Worm (Caenorhabditis elegans): Measurements from ENCODE around the gene str-37.
A peak's percentile ranks its signal among the peaks of the same experiment; 100 is the strongest.

str-37 gene

ce11 chrV:13369663-13370062 is 42.1 kb downstream of the str-37 start (continued):
- TF ChIP-seq tra-1 (GFP tag; IDR thresholded peaks at IDR 0.05) (peak; percentile 48; the same call in 1 of the 2 replicates), dmd-6 (GFP tag; IDR thresholded peaks at IDR 0.05) (peak; percentile 77), ceh-82 (tag; optimal IDR thresholded peaks at IDR 0.05) (no peak), F26F4.8 (GFP tag; conservative IDR thresholded peaks at IDR 0.05) (no peak), daf-12 (tag; optimal IDR thresholded peaks at IDR 0.05) (no peak), nhr-48 (tag; optimal IDR thresholded peaks at IDR 0.05) (no peak), Y105C5A.15 (GFP tag; IDR thresholded peaks at IDR 0.05) (no peak), aha-1 (tag) (no peak), ctbp-1 (GFP tag; IDR thresholded peaks at IDR 0.05) (no peak), daf-19 (GFP tag; conservative IDR thresholded peaks at IDR 0.05) (no peak), ceh-62 (tag; optimal IDR thresholded peaks at IDR 0.05) (no peak), lin-15B (tag; optimal IDR thresholded peaks at IDR 0.05) (no peak), aly-2 (tag; optimal IDR thresholded peaks at IDR 0.05) (no peak), D1046.2 (GFP tag; IDR thresholded peaks at IDR 0.05) (no peak), cey-2 (tag; optimal IDR thresholded peaks at IDR 0.05; ENCODE audit: borderline replicate concordance, insufficient read depth) (no peak), ztf-7 (tag; optimal IDR thresholded peaks at IDR 0.05) (no peak), dve-1 (tag; optimal IDR thresholded peaks at IDR 0.05; ENCODE audit: insufficient read depth) (peak; percentile 41), vab-7 (GFP tag; IDR thresholded peaks at IDR 0.05) (no peak), nhr-42 (GFP tag; IDR thresholded peaks at IDR 0.05) (no peak), R02D3.7 (tag; optimal IDR thresholded peaks at IDR 0.05) (no peak), fkh-10 (GFP tag; optimal IDR thresholded peaks at IDR 0.05) (no peak), rbr-2 (tag; optimal IDR thresholded peaks at IDR 0.05) (no peak), hlh-11 (tag; optimal IDR thresholded peaks at IDR 0.05) (no peak), hif-1 (tag; optimal IDR thresholded peaks at IDR 0.05) (no peak), F10B5.3 (tag; optimal IDR thresholded peaks at IDR 0.05) (no peak), nhr-28 (tag; optimal IDR thresholded peaks at IDR 0.05) (peak; percentile 55), mxl-2 (GFP tag; conservative IDR thresholded peaks at IDR 0.05) (0 out of 2 replicates have a peak, but pooled peaks have one; percentile 11), ceh-20 (GFP tag; IDR thresholded peaks at IDR 0.05) (no peak), ama-1 (optimal IDR thresholded peaks at IDR 0.05) (no peak), nhr-102 (tag; optimal IDR thresholded peaks at IDR 0.05) (no peak), F49E8.2 (tag; optimal IDR thresholded peaks at IDR 0.05; ENCODE audit: borderline replicate concordance) (no peak), F37D6.2 (tag; optimal IDR thresholded peaks at IDR 0.05) (no peak), unc-62 (GFP tag; optimal IDR thresholded peaks at IDR 0.05 in 1 of 2) (peak in 1 of 2 experiments; percentile 6), unc-62 (tag; optimal IDR thresholded peaks at IDR 0.05) (no peak), T20F7.1 (GFP tag; optimal IDR thresholded peaks at IDR 0.05) (peak; percentile 31), unc-130 (GFP tag; optimal IDR thresholded peaks at IDR 0.05) (no peak), ZK337.2 (GFP tag; IDR thresholded peaks at IDR 0.05) (no peak), nhr-11 (tag; optimal IDR thresholded peaks at IDR 0.05) (no peak), ceh-44 (GFP tag; IDR thresholded peaks at IDR 0.05) (no peak), Y5F2A.4 (GFP tag; optimal IDR thresholded peaks at IDR 0.05) (no peak), nhr-10 (tag; optimal IDR thresholded peaks at IDR 0.05) (peak; percentile 36), pqm-1 (tag; optimal IDR thresholded peaks at IDR 0.05) (peak; percentile 54), nhr-111 (GFP tag; optimal IDR thresholded peaks at IDR 0.05) (no peak), set-16 (GFP tag; IDR thresholded peaks at IDR 0.05) (no peak), Y48G9A.11 (GFP tag; IDR thresholded peaks at IDR 0.05) (no peak), mxl-3 (GFP tag; optimal IDR thresholded peaks at IDR 0.05) (peak; percentile 66), lsy-2 (tag; optimal IDR thresholded peaks at IDR 0.05) (no peak), lin-29 (GFP tag; IDR thresholded peaks at IDR 0.05) (no peak), mdt-29 (GFP tag; IDR thresholded peaks at IDR 0.05) (no peak; the same call in 1 of the 2 replicates), nhr-77 (tag; optimal IDR thresholded peaks at IDR 0.05) (peak; percentile 62), dpl-1 (GFP tag; optimal IDR thresholded peaks at IDR 0.05) (no peak), lin-1 (GFP tag; IDR thresholded peaks at IDR 0.05) (peak; percentile 23; the same call in 1 of the 2 replicates)

All from whole organism, L4 larva.